Worm (Caenorhabditis elegans) whole organism, late embryonic: ENCODE measurements around the gene fbxa-89.

ENCODE experiments used
- C08G9.2 ChIP-seq: sonication (generic microtip); optimal IDR thresholded peaks from 2 replicates; lab custom pipeline; 2016; ENCODE audit warnings: mild to moderate bottlenecking, missing genetic modification characterization, moderate library complexity, missing compliant biosample characterization
- C38D4.7 ChIP-seq: fragments of 200-800 bp; sonication (Bioruptor generic); optimal IDR thresholded peaks from 2 replicates; lab custom pipeline; 2018; ENCODE audit warnings: mild to moderate bottlenecking, missing genetic modification characterization, moderate library complexity, missing compliant biosample characterization
- T23F11.4 ChIP-seq: fragments of 200-800 bp; sonication (Bioruptor generic); optimal IDR thresholded peaks from 2 replicates; lab custom pipeline; 2018; ENCODE audit warnings: mild to moderate bottlenecking, missing genetic modification characterization, missing compliant biosample characterization
- ahr-1 ChIP-seq: sonication (generic microtip); optimal IDR thresholded peaks from 2 replicates; lab custom pipeline; 2016; ENCODE audit warnings: missing genetic modification characterization, missing compliant biosample characterization
- ceh-14 ChIP-seq: sonication (generic microtip); optimal IDR thresholded peaks from 2 replicates; lab custom pipeline; 2016; ENCODE audit warnings: missing genotype, missing genetic modification characterization, missing compliant biosample characterization
- ceh-18 ChIP-seq: sonication (generic microtip); optimal IDR thresholded peaks from 2 replicates; lab custom pipeline; 2016; ENCODE audit warnings: missing genetic modification characterization, missing compliant biosample characterization
- ceh-19 ChIP-seq: fragments of 200-800 bp; sonication (Bioruptor generic); optimal IDR thresholded peaks from 2 replicates; lab custom pipeline; 2018; ENCODE audit warnings: mild to moderate bottlenecking, missing genetic modification characterization, missing compliant biosample characterization
- ceh-2 ChIP-seq: sonication (generic microtip); optimal IDR thresholded peaks from 2 replicates; lab custom pipeline; 2016; ENCODE audit warnings: missing genotype, missing genetic modification characterization, missing compliant biosample characterization
- ceh-30 ChIP-seq: fragments of 150-350 bp; optimal IDR thresholded peaks from 2 replicates; lab custom pipeline; 2014; ENCODE audit warnings: missing biosample characterization, missing genetic modification characterization
- ceh-34 ChIP-seq: sonication (generic microtip); optimal IDR thresholded peaks from 2 replicates; lab custom pipeline; 2016; ENCODE audit warnings: mild to moderate bottlenecking, missing genetic modification characterization, missing compliant biosample characterization
- ceh-45 ChIP-seq: fragments of 200-800 bp; sonication (Bioruptor generic); IDR thresholded peaks from 2 replicates; pipeline ENCODE4 v1.3.6; 2022; ENCODE audit warnings: missing genetic modification reagents, missing genetic modification characterization, missing compliant biosample characterization
- ceh-48 ChIP-seq: sonication (generic microtip); optimal IDR thresholded peaks from 2 replicates; lab custom pipeline; 2016; ENCODE audit warnings: missing genetic modification characterization, inconsistent platforms, missing compliant biosample characterization
- ceh-6 ChIP-seq: fragments of 200-800 bp; sonication (Bioruptor generic); optimal IDR thresholded peaks from 2 replicates; lab custom pipeline; 2018; ENCODE audit warnings: mild to moderate bottlenecking, missing genetic modification characterization, missing compliant biosample characterization
- ceh-9 ChIP-seq: sonication (generic microtip); optimal IDR thresholded peaks from 2 replicates; lab custom pipeline; 2016; ENCODE audit warnings: mild to moderate bottlenecking, missing genetic modification characterization, inconsistent platforms, missing compliant biosample characterization
- dve-1 ChIP-seq: sonication (generic microtip); optimal IDR thresholded peaks from 2 replicates; lab custom pipeline; 2017; ENCODE audit warnings: antibody characterized with exemption, mild to moderate bottlenecking, missing genetic modification characterization, missing compliant biosample characterization
- elt-2 ChIP-seq: sonication (generic microtip); optimal IDR thresholded peaks from 2 replicates; lab custom pipeline; 2016; ENCODE audit warnings: missing genetic modification reagents, missing genetic modification characterization, missing compliant biosample characterization
- elt-4 ChIP-seq: sonication (generic microtip); optimal IDR thresholded peaks from 2 replicates; lab custom pipeline; 2016; ENCODE audit warnings: missing genetic modification characterization, missing compliant biosample characterization
- eyg-1 ChIP-seq: sonication (generic microtip); optimal IDR thresholded peaks from 2 replicates; lab custom pipeline; 2016; ENCODE audit warnings: missing genotype, missing genetic modification characterization, missing compliant biosample characterization
- fax-1 ChIP-seq: sonication (generic microtip); optimal IDR thresholded peaks from 2 replicates; lab custom pipeline; 2016; ENCODE audit warnings: missing genotype, missing genetic modification characterization, missing compliant biosample characterization
- gmeb-2 ChIP-seq: sonication (generic microtip); optimal IDR thresholded peaks from 2 replicates; lab custom pipeline; 2016; ENCODE audit warnings: missing genetic modification characterization, inconsistent platforms, missing compliant biosample characterization
- hlh-13 ChIP-seq: fragments of 200-800 bp; sonication (Bioruptor generic); optimal IDR thresholded peaks from 2 replicates; lab custom pipeline; 2018; ENCODE audit warnings: mild to moderate bottlenecking, missing genetic modification characterization, missing compliant biosample characterization
- hlh-15 ChIP-seq: sonication (generic microtip); optimal IDR thresholded peaks from 2 replicates; lab custom pipeline; 2016; ENCODE audit warnings: missing genetic modification characterization, missing compliant biosample characterization
- hlh-6 ChIP-seq: sonication (generic microtip); optimal IDR thresholded peaks from 2 replicates; lab custom pipeline; 2016; ENCODE audit warnings: missing genotype, missing genetic modification characterization, missing compliant biosample characterization
- hlh-8 ChIP-seq: sonication (generic microtip); optimal IDR thresholded peaks from 2 replicates; lab custom pipeline; 2016; ENCODE audit warnings: missing genotype, missing genetic modification characterization, missing compliant biosample characterization
- lim-6 ChIP-seq: sonication (generic microtip); optimal IDR thresholded peaks from 2 replicates; lab custom pipeline; 2016; ENCODE audit warnings: missing genetic modification characterization, missing compliant biosample characterization
- lin-11 ChIP-seq: fragments of 200-800 bp; sonication (Bioruptor generic); optimal IDR thresholded peaks from 2 replicates; lab custom pipeline; 2018; ENCODE audit warnings: mild to moderate bottlenecking, missing genetic modification characterization, missing compliant biosample characterization
- madf-2 ChIP-seq: sonication (generic microtip); optimal IDR thresholded peaks from 2 replicates; lab custom pipeline; 2017; ENCODE audit warnings: missing genetic modification characterization, missing compliant biosample characterization
- mec-3 ChIP-seq: sonication (generic microtip); optimal IDR thresholded peaks from 2 replicates; lab custom pipeline; 2016; ENCODE audit warnings: borderline replicate concordance, missing genetic modification characterization, missing compliant biosample characterization
- nfya-1 ChIP-seq: sonication (generic microtip); optimal IDR thresholded peaks from 2 replicates; lab custom pipeline; 2017; ENCODE audit warnings: missing genetic modification characterization, mild to moderate bottlenecking, missing compliant biosample characterization, antibody characterized with exemption, moderate library complexity
- odd-2 ChIP-seq: sonication (generic microtip); optimal IDR thresholded peaks from 2 replicates; lab custom pipeline; 2017; ENCODE audit warnings: antibody characterized with exemption, mild to moderate bottlenecking, missing genetic modification characterization, missing compliant biosample characterization
- pag-3 ChIP-seq: sonication (generic microtip); optimal IDR thresholded peaks from 2 replicates; lab custom pipeline; 2016; ENCODE audit warnings: missing compliant biosample characterization, missing genetic modification characterization, borderline replicate concordance
- pat-9 ChIP-seq: fragments of 200-800 bp; sonication (Bioruptor generic); optimal IDR thresholded peaks from 2 replicates; lab custom pipeline; 2018; ENCODE audit warnings: mild to moderate bottlenecking, missing genetic modification characterization, moderate library complexity, missing compliant biosample characterization
- pax-1 ChIP-seq: fragments of 150-350 bp; optimal IDR thresholded peaks from 2 replicates; lab custom pipeline; 2014; ENCODE audit warnings: missing biosample characterization, missing genetic modification characterization
- pha-4 ChIP-seq: fragments of 150-350 bp; optimal IDR thresholded peaks from 2 replicates; lab custom pipeline; 2018; ENCODE audit warnings: missing biosample characterization, missing genetic modification reagents, missing genetic modification characterization
- pqm-1 ChIP-seq: sonication (generic microtip); optimal IDR thresholded peaks from 2 replicates; lab custom pipeline; 2016; ENCODE audit warnings: missing genetic modification characterization, missing compliant biosample characterization
- sdc-2 ChIP-seq: sonication (generic microtip); optimal IDR thresholded peaks from 2 replicates; lab custom pipeline; 2016; ENCODE audit warnings: missing genotype, missing genetic modification characterization, missing compliant biosample characterization
- sox-2 ChIP-seq: fragments of 200-800 bp; sonication (Bioruptor generic); IDR thresholded peaks from 2 replicates; pipeline ENCODE4 v1.3.6; 2022; ENCODE audit warnings: missing genetic modification reagents, missing genetic modification characterization, missing compliant biosample characterization
- sox-4 ChIP-seq: sonication (generic microtip); optimal IDR thresholded peaks from 2 replicates; lab custom pipeline; 2017; ENCODE audit warnings: mild to moderate bottlenecking, missing genetic modification characterization, inconsistent platforms, missing compliant biosample characterization
- syd-9 ChIP-seq: sonication (generic microtip); optimal IDR thresholded peaks from 2 replicates; lab custom pipeline; 2016; ENCODE audit warnings: mild to moderate bottlenecking, missing genetic modification characterization, moderate library complexity, missing compliant biosample characterization
- tbx-2 ChIP-seq: sonication (generic microtip); optimal IDR thresholded peaks from 2 replicates; lab custom pipeline; 2016; ENCODE audit warnings: missing genetic modification characterization, missing compliant biosample characterization
- ttx-3 ChIP-seq: sonication (generic microtip); optimal IDR thresholded peaks from 2 replicates; lab custom pipeline; 2016; ENCODE audit warnings: missing genetic modification reagents, missing genetic modification characterization, missing compliant biosample characterization
- unc-3 ChIP-seq, 2 experiments: fragments of 200-800 bp in 1 of 2; sonication (Bioruptor generic) in 1 of 2; sonication (generic microtip) in 1 of 2; conservative IDR thresholded peaks in 1 of 2; optimal IDR thresholded peaks in 1 of 2; 2 replicates each; pipeline versions ENCODE4 v1.3.6 to Lab custom; 2016 to 2022; ENCODE audit warnings: missing compliant biosample characterization in 2 of 2, missing genetic modification characterization in 2 of 2, missing genetic modification reagents in 1 of 2
- unc-55 ChIP-seq: sonication (generic microtip); optimal IDR thresholded peaks from 2 replicates; lab custom pipeline; 2017; ENCODE audit warnings: missing biosample characterization, missing genetic modification reagents, missing genetic modification characterization
- unc-86 ChIP-seq: sonication (generic microtip); optimal IDR thresholded peaks from 2 replicates; lab custom pipeline; 2016; ENCODE audit warnings: missing genetic modification characterization, missing compliant biosample characterization
- ztf-16 ChIP-seq: sonication (generic microtip); optimal IDR thresholded peaks from 2 replicates; lab custom pipeline; 2017; ENCODE audit warnings: missing genetic modification characterization, missing compliant biosample characterization

fbxa-89 gene

ce11 chrIII:12260413-12260812 lies 24.4 kb downstream of the fbxa-89 start:
- TF ChIP-seq ttx-3 (tag; lab: Kevin White, UChicago): no peak
- TF ChIP-seq mec-3 (tag; lab: Kevin White, UChicago): no peak
- no peak for TF ChIP-seq pat-9 (tag; lab: Kevin White, UChicago)
- no peak for TF ChIP-seq ahr-1 (tag; lab: Kevin White, UChicago)
- TF ChIP-seq ceh-2 (tag; lab: Kevin White, UChicago): no peak
- TF ChIP-seq hlh-13: no peak
- TF ChIP-seq madf-2: no peak

- TF ChIP-seq nfya-1 (peak; percentile 98), lin-11 (tag; lab: Kevin White, UChicago) (no peak), tbx-2 (tag; lab: Kevin White, UChicago) (no peak)
- TF ChIP-seq, all 69 proteins: peak for 1
These were observed 33.8 kb downstream of the fbxa-89 start for ce11 chrIII:12269807-12270206.

- TF ChIP-seq madf-2 (no peak), nfya-1 (peak; percentile 78)
These were observed 34.4 kb downstream of the fbxa-89 start for ce11 chrIII:12270391-12270790.

- TF ChIP-seq sox-2: no peak
- TF ChIP-seq lim-6: peak; percentile 29
- no peak for TF ChIP-seq hlh-13
- TF ChIP-seq sox-4 (tag; lab: Kevin White, UChicago): no peak
- no peak for TF ChIP-seq elt-4
- no peak for TF ChIP-seq pqm-1 (tag; lab: Kevin White, UChicago)
- peak; percentile 48 for TF ChIP-seq hlh-8 (tag; lab: Kevin White, UChicago)
- no peak for TF ChIP-seq unc-86 (tag; lab: Kevin White, UChicago)
- TF ChIP-seq dve-1 (tag; lab: Kevin White, UChicago): no peak
- TF ChIP-seq ceh-48 (tag; lab: Kevin White, UChicago): no peak
- no peak for TF ChIP-seq eyg-1 (tag; lab: Kevin White, UChicago)
- TF ChIP-seq elt-2: no peak
- TF ChIP-seq ttx-3 (tag; lab: Kevin White, UChicago): no peak
- peak; percentile 71 for TF ChIP-seq ceh-2 (tag; lab: Kevin White, UChicago)
- TF ChIP-seq gmeb-2: no peak
- TF ChIP-seq lin-11 (tag; lab: Kevin White, UChicago): no peak
- no peak for TF ChIP-seq ceh-6 (GFP tag; lab: Kevin White, UChicago)
- no peak for TF ChIP-seq fax-1 (tag; lab: Kevin White, UChicago)
- TF ChIP-seq T23F11.4: no peak
- peak; percentile 78 for TF ChIP-seq tbx-2 (tag; lab: Kevin White, UChicago)
- TF ChIP-seq ceh-18 (tag; lab: Kevin White, UChicago): no peak
- no peak for TF ChIP-seq ceh-34 (tag; lab: Kevin White, UChicago)
- TF ChIP-seq C08G9.2 (tag; lab: Kevin White, UChicago): peak; percentile 88
- TF ChIP-seq pag-3 (tag; lab: Kevin White, UChicago): no peak
- TF ChIP-seq odd-2: no peak
- TF ChIP-seq C38D4.7 (GFP tag; lab: Kevin White, UChicago): no peak
- no peak for TF ChIP-seq ceh-45 (GFP tag; lab: Robert Waterston, UW)
- no peak for TF ChIP-seq pat-9 (tag; lab: Kevin White, UChicago)
- no peak for TF ChIP-seq hlh-15 (tag; lab: Kevin White, UChicago)
- TF ChIP-seq pha-4: no peak
- no peak for TF ChIP-seq sdc-2
- no peak for TF ChIP-seq syd-9
- TF ChIP-seq unc-55: no peak
- TF ChIP-seq ceh-14: no peak
- no peak for TF ChIP-seq ztf-16
- TF ChIP-seq hlh-6 (tag; lab: Kevin White, UChicago): no peak
- TF ChIP-seq ceh-30 (tag; lab: Kevin White, UChicago): no peak
- TF ChIP-seq pax-1 (tag; lab: Kevin White, UChicago): no peak
- peak; percentile 10 for TF ChIP-seq mec-3 (tag; lab: Kevin White, UChicago)
- no peak for TF ChIP-seq unc-3 (GFP tag; conservative IDR thresholded peaks at IDR 0.05; lab: Robert Waterston, UW)
- no peak for TF ChIP-seq unc-3 (tag; optimal IDR thresholded peaks at IDR 0.05; lab: Kevin White, UChicago)
- TF ChIP-seq ceh-9 (tag; lab: Kevin White, UChicago): no peak
- no peak for TF ChIP-seq ceh-19 (GFP tag; lab: Kevin White, UChicago)
These were observed 37.7 kb downstream of the fbxa-89 start, which contains the start of the genes Y75B8A.24 and Y75B8A.25 for ce11 chrIII:12273598-12274090. Gene Y75B8A.24, minus strand, starts transcription at chrIII:12273752. Gene Y75B8A.25, plus strand, starts transcription at chrIII:12274040.
